Worm (Caenorhabditis elegans) whole organism, L1 larva: Measurements from ENCODE around the gene fbxa-42.

Experiments used
- Y116A8C.19 ChIP-seq: sonication (generic microtip); optimal IDR thresholded peaks from 2 replicates; lab custom pipeline; 2016; ENCODE audit warnings: missing compliant biosample characterization, missing genetic modification characterization, borderline replicate concordance
- ceh-8 ChIP-seq: fragments of 200-800 bp; sonication (Bioruptor generic); optimal IDR thresholded peaks from 2 replicates; lab custom pipeline; 2018; ENCODE audit warnings: mild to moderate bottlenecking, missing genetic modification characterization, moderate library complexity, missing compliant biosample characterization
- efl-1 ChIP-seq, 4 experiments: fragments of 150-350 bp; optimal IDR thresholded peaks in 3 of 4; peaks in 1 of 4; 1 replicate in 1 of 4; 2 replicates in 3 of 4; lab custom pipeline; 2014; ENCODE audit warnings: missing biosample characterization in 2 of 4, missing genetic modification characterization in 2 of 4, missing genetic modification reagents in 2 of 4
- egl-13 ChIP-seq: sonication (generic microtip); optimal IDR thresholded peaks from 2 replicates; lab custom pipeline; 2016; ENCODE audit warnings: missing genotype, missing genetic modification reagents, missing genetic modification characterization, missing compliant biosample characterization
- egl-27 ChIP-seq, 2 experiments: fragments of 150-350 bp in 1 of 2; sonication (generic microtip); optimal IDR thresholded peaks; 3 replicates each; lab custom pipeline; 2017 to 2018; ENCODE audit warnings: missing biosample characterization in 2 of 2, missing genetic modification characterization in 2 of 2, missing genetic modification reagents in 2 of 2
- elt-2 ChIP-seq: sonication (generic microtip); optimal IDR thresholded peaks from 2 replicates; lab custom pipeline; 2016; ENCODE audit warnings: missing genetic modification characterization, mild to moderate bottlenecking, inconsistent platforms, missing compliant biosample characterization, missing genetic modification reagents
- elt-3 ChIP-seq, 6 experiments: fragments of 150-350 bp in 1 of 6; sonication (generic microtip); optimal IDR thresholded peaks; 2 replicates each; lab custom pipeline; 2017 to 2018; ENCODE audit warnings: missing biosample characterization in 6 of 6, missing genetic modification characterization in 6 of 6, inconsistent platforms in 1 of 6
- fkh-4 ChIP-seq: sonication (generic microtip); optimal IDR thresholded peaks from 2 replicates; lab custom pipeline; 2016; ENCODE audit warnings: missing compliant biosample characterization, missing genetic modification characterization, borderline replicate concordance
- fos-1 ChIP-seq: fragments of 150-350 bp; optimal IDR thresholded peaks from 2 replicates; lab custom pipeline; 2014; ENCODE audit warnings: missing biosample characterization, missing genetic modification characterization
- hlh-4 ChIP-seq: sonication (generic microtip); optimal IDR thresholded peaks from 2 replicates; lab custom pipeline; 2016; ENCODE audit warnings: mild to moderate bottlenecking, missing genetic modification characterization, missing compliant biosample characterization
- hpl-2 ChIP-seq: fragments of 150-350 bp; optimal IDR thresholded peaks from 2 replicates; lab custom pipeline; 2014; ENCODE audit warnings: missing biosample characterization, missing genetic modification reagents, missing genetic modification characterization
- lin-13 ChIP-seq: fragments of 150-350 bp; optimal IDR thresholded peaks from 2 replicates; lab custom pipeline; 2014; ENCODE audit warnings: missing biosample characterization, missing genetic modification reagents, missing genetic modification characterization
- lin-14 ChIP-seq: fragments of 200-800 bp; sonication (Bioruptor generic); optimal IDR thresholded peaks from 2 replicates; lab custom pipeline; 2018; ENCODE audit warnings: mild to moderate bottlenecking, missing genetic modification characterization, moderate library complexity, missing compliant biosample characterization
- lsy-2 ChIP-seq, 2 experiments: fragments of 150-350 bp; optimal IDR thresholded peaks; 2 replicates each; lab custom pipeline; 2014; ENCODE audit warnings: missing biosample characterization in 2 of 2, missing genetic modification characterization in 2 of 2
- mab-9 ChIP-seq: fragments of 200-800 bp; sonication (Bioruptor generic); IDR thresholded peaks from 2 replicates; pipeline ENCODE4 v1.3.6; 2022; ENCODE audit warnings: missing genetic modification reagents, missing genetic modification characterization, missing compliant biosample characterization
- nhr-11 ChIP-seq: fragments of 150-350 bp; optimal IDR thresholded peaks from 2 replicates; lab custom pipeline; 2014; ENCODE audit warnings: missing biosample characterization, missing genetic modification characterization
- nhr-12 ChIP-seq: sonication (generic microtip); optimal IDR thresholded peaks from 2 replicates; lab custom pipeline; 2017; ENCODE audit warnings: missing biosample characterization, missing genetic modification characterization
- nhr-19 ChIP-seq: fragments of 200-800 bp; sonication (Bioruptor generic); conservative IDR thresholded peaks from 2 replicates; pipeline ENCODE4 v1.3.6; 2022; ENCODE audit warnings: missing genetic modification characterization, missing compliant biosample characterization
- nhr-237 ChIP-seq: fragments of 150-350 bp; optimal IDR thresholded peaks from 2 replicates; lab custom pipeline; 2014; ENCODE audit warnings: missing biosample characterization, missing genetic modification characterization
- nhr-84 ChIP-seq: sonication (generic microtip); optimal IDR thresholded peaks from 2 replicates; lab custom pipeline; 2017; ENCODE audit warnings: missing biosample characterization, missing genetic modification characterization
- nhr-85 ChIP-seq: sonication (generic microtip); peaks from one replicate; lab custom pipeline; 2016; ENCODE audit warnings: missing genetic modification characterization, inconsistent platforms, missing compliant biosample characterization
- nhr-90 ChIP-seq: sonication (generic microtip); optimal IDR thresholded peaks from 2 replicates; lab custom pipeline; 2016; ENCODE audit warnings: mild to moderate bottlenecking, missing genetic modification characterization, missing compliant biosample characterization; ENCODE audit not compliant: poor library complexity
- xbp-1 ChIP-seq: sonication (generic microtip); optimal IDR thresholded peaks from 2 replicates; lab custom pipeline; 2016; ENCODE audit warnings: missing genetic modification characterization, missing compliant biosample characterization
- zip-4 ChIP-seq: fragments of 200-800 bp; sonication (Bioruptor generic); optimal IDR thresholded peaks from 2 replicates; lab custom pipeline; 2018; ENCODE audit warnings: mild to moderate bottlenecking, missing genetic modification characterization, moderate library complexity, missing compliant biosample characterization

Gene fbxa-42

DNA sequence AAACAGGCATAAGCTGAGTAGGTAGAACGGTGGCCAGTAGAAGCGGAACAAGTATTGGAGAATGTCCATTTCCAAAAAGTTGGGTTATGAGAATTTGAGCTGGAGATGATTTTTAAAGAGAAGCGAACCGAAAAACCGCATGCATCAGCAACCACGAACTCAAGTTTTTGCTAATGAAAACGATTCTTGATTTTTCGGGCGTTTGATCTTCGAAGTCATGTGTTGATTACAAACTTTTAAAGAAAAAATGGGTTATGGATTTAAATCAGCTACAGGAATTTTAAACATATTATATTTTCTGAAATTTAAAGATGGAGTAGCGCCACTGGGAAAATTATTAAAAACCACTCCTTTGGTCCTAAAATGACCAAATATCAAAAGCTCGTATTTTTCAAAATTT lies 37.3 kb downstream of the fbxa-42 start, which contains the start of gene srd-65:
srd-65 (minus strand) TSS at position 101 of the 400 bp plus-strand sequence.
- TF ChIP-seq nhr-12 (tag; lab: Kevin White, UChicago) = no peak
- TF ChIP-seq nhr-237 (tag; lab: Kevin White, UChicago) = no peak
- TF ChIP-seq nhr-85 (tag; lab: Kevin White, UChicago) = peak; percentile 27
- no peak for TF ChIP-seq ceh-8 (GFP tag; lab: Kevin White, UChicago)

DNA sequence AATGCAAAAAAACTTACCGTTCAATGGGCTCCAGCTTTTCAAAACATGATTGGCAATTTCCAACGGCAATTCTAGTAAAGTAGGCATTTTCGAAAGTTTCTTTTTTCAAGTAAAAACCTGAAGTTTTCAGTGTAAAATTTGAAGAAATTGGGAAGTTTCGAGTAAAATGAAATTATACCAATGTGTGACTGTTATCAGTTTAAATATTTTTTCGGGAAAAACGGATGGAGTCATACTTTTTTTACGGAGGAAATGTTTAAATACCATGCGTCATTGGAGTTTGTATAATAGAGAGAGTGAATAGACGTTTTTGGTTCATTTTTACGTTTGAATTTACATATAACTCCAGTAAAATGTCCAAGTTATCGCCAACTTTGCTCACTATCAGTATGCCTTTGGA lies 41.8 kb downstream of the fbxa-42 start, which contains the start of gene fbxa-12:
fbxa-12 (plus strand) TSS at position 301 of the 400 bp plus-strand sequence.
- TF ChIP-seq Y116A8C.19 (tag; lab: Kevin White, UChicago) (no peak), zip-4 (GFP tag; lab: Kevin White, UChicago) (no peak), nhr-90 (tag; lab: Kevin White, UChicago) (no peak), lin-13 (GFP tag; lab: Kevin White, UChicago) (no peak), nhr-19 (GFP tag; lab: Robert Waterston, UW) (no peak), nhr-85 (tag; lab: Kevin White, UChicago) (no peak), nhr-11 (tag; lab: Kevin White, UChicago) (no peak), egl-27 (tag; optimal IDR thresholded peaks at IDR 0.05; lab: Kevin White, UChicago) (no peak), lsy-2 (tag; optimal IDR thresholded peaks at IDR 0.05; lab: Kevin White, UChicago) (no peak), lin-14 (no peak), fkh-4 (tag; lab: Kevin White, UChicago) (no peak), nhr-84 (no peak), elt-3 (tag; optimal IDR thresholded peaks at IDR 0.05; lab: Kevin White, UChicago) (no peak), hlh-4 (tag; lab: Kevin White, UChicago) (no peak), mab-9 (GFP tag; lab: Robert Waterston, UW) (no peak), egl-13 (tag; lab: Kevin White, UChicago) (no peak), nhr-237 (tag; lab: Kevin White, UChicago) (no peak), fos-1 (tag; lab: Kevin White, UChicago) (no peak)

DNA sequence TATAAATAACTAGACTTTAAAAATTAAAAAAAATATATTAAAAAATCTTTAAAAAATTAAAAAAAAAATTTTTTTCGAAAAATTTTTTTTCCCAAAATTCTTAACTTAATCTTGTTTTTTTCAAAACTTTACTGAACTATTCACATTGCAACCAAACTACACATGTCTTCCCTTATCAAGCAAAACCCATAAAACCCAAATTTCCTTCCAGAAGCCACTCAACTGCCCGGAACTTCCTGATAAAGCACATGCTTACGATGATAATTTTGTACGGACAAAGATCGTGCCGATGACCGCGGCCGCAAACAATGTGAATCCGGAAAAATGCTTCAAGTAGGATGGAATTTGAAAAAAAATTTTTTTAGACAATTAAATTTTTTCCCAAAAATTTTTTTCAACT lies 48.9 kb downstream of the fbxa-42 start:
- no peak for TF ChIP-seq lin-13 (GFP tag; lab: Kevin White, UChicago)
- peak; percentile 29 for TF ChIP-seq elt-2 (tag; lab: Kevin White, UChicago)
- peak; percentile 58 for TF ChIP-seq nhr-85 (tag; lab: Kevin White, UChicago)
- TF ChIP-seq efl-1 (optimal IDR thresholded peaks at IDR 0.05; lab: Kevin White, UChicago) = no peak
- TF ChIP-seq efl-1 (GFP tag; optimal IDR thresholded peaks at IDR 0.05 in 1 of 2; lab: Kevin White, UChicago) = no peak

DNA sequence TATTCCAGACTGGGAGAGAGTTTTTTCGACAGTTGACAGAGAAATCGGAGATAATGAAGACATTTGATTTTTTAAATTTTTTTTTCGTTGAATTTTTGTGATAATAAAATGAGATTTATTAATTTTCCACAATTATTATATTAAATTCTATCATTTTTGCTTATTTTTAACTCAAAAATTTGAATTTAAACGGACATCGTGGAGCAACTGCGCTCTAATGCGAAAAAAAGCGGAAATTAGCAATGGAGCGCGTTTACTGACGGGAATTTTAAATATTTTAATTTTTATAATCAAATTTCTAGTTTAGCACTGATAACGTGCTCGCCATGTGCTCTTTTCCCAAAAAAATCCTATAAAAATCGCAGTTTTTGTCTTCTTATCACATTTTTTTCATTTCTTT lies 50.1 kb downstream of the fbxa-42 start, which contains the start of gene C39B5.14:
C39B5.14 (plus strand) TSS at position 301 of the 400 bp plus-strand sequence.
- TF ChIP-seq elt-2 (tag; lab: Kevin White, UChicago) (peak; percentile 40), hpl-2 (no peak)

DNA sequence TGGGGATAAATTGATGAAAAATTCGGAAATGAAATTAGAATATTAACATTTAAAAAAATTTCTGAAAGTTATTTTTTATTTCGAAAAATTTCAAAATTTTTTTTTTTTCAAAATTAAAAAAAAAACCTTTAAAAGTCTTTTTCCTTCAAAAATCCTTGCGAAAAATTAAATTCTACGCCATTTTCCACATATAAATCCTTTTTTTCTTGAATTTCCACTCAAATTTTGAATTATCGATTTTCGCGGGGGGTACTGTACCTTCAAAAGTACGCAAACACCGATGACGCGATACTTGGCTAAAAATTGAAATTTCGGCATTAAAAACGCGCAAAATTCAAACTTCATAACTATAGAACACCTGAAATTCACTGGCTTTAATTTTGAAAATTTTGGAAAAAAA lies 50.7 kb downstream of the fbxa-42 start:
- TF ChIP-seq lin-13 (GFP tag; lab: Kevin White, UChicago) (no peak), fkh-4 (tag; lab: Kevin White, UChicago) (no peak), xbp-1 (tag; lab: Kevin White, UChicago) (no peak)
